Worm (Caenorhabditis elegans): Measurements from ENCODE around the gene mig-2.

ce11 chrX:11500589-11500988 is 47.8 kb upstream of the mig-2 start:
- no peak for TF ChIP-seq snpc-4 (tag; optimal IDR thresholded peaks at IDR 0.05)
- TF ChIP-seq nhr-12 (tag; optimal IDR thresholded peaks at IDR 0.05): no peak
- TF ChIP-seq pha-4 (tag; optimal IDR thresholded peaks at IDR 0.05): no peak
- no peak for TF ChIP-seq ztf-11 (tag; optimal IDR thresholded peaks at IDR 0.05)
- TF ChIP-seq nhr-237 (tag; optimal IDR thresholded peaks at IDR 0.05): no peak
- TF ChIP-seq unc-62 (GFP tag; optimal IDR thresholded peaks at IDR 0.05): no peak
- no peak for TF ChIP-seq hlh-1 (tag; optimal IDR thresholded peaks at IDR 0.05)
- TF ChIP-seq unc-39 (tag; optimal IDR thresholded peaks at IDR 0.05): no peak
- TF ChIP-seq mls-2 (tag; optimal IDR thresholded peaks at IDR 0.05): no peak
- TF ChIP-seq drap-1 (GFP tag; optimal IDR thresholded peaks at IDR 0.05): no peak
- no peak for TF ChIP-seq flh-1 (GFP tag; optimal IDR thresholded peaks at IDR 0.05)
- TF ChIP-seq ces-1 (GFP tag; optimal IDR thresholded peaks at IDR 0.05): no peak
- TF ChIP-seq sptf-1 (tag; optimal IDR thresholded peaks at IDR 0.05): no peak
- no peak for TF ChIP-seq elt-3 (tag; optimal IDR thresholded peaks at IDR 0.05)
